Worm (Caenorhabditis elegans): ENCODE data around the gene oac-29.

Gene oac-29

ce11 chrV:8615711-8616110 lies 19.8 kb downstream of the oac-29 start (continued):
- TF ChIP-seq madf-9 (GFP tag; conservative IDR thresholded peaks at IDR 0.05) (no peak), hmg-1.1 (GFP tag; IDR thresholded peaks at IDR 0.05) (0 out of 2 replicates have a peak, but pooled peaks have one; percentile 20), zip-11 (GFP tag; IDR thresholded peaks at IDR 0.05) (no peak), mep-1 (tag; optimal IDR thresholded peaks at IDR 0.05) (peak; percentile 15)

ce11 chrV:8610633-8611404 lies 24.7 kb downstream of the oac-29 start, which contains the start of gene fip-4:
Gene fip-4, minus strand, starts transcription at chrV:8611268.
- TF ChIP-seq spr-3 (GFP tag; optimal IDR thresholded peaks at IDR 0.05), result no peak
- peak; percentile 57 for TF ChIP-seq mxl-3 (GFP tag; optimal IDR thresholded peaks at IDR 0.05)
- peak; percentile 67; the same call in 1 of the 2 replicates for TF ChIP-seq mxl-2 (GFP tag; conservative IDR thresholded peaks at IDR 0.05)
- peak; percentile 62 for TF ChIP-seq dve-1 (tag; optimal IDR thresholded peaks at IDR 0.05; ENCODE audit: insufficient read depth)
- peak; percentile 87 for TF ChIP-seq hlh-30 (tag; optimal IDR thresholded peaks at IDR 0.05; ENCODE audit: insufficient read depth)
- peak; percentile 57; the same call in 1 of the 2 replicates for TF ChIP-seq nhr-41 (GFP tag; IDR thresholded peaks at IDR 0.05)
- peak; percentile 82 for TF ChIP-seq nhr-28 (tag; optimal IDR thresholded peaks at IDR 0.05)
- no peak for TF ChIP-seq daf-16 (GFP tag; optimal IDR thresholded peaks at IDR 0.05)
- TF ChIP-seq daf-16 (tag; optimal IDR thresholded peaks at IDR 0.05), result peak; percentile 78
- TF ChIP-seq aha-1 (tag), result peak; percentile 76
- TF ChIP-seq hmg-1.1 (GFP tag; IDR thresholded peaks at IDR 0.05), result peak; percentile 48
- peak; percentile 76 for TF ChIP-seq ama-1 (optimal IDR thresholded peaks at IDR 0.05)
- TF ChIP-seq nhr-25 (tag; optimal IDR thresholded peaks at IDR 0.05; ENCODE audit: borderline replicate concordance, insufficient read depth), result peak; percentile 69
- TF ChIP-seq T20F7.1 (GFP tag; optimal IDR thresholded peaks at IDR 0.05), result no peak
- TF ChIP-seq cey-2 (tag; optimal IDR thresholded peaks at IDR 0.05; ENCODE audit: borderline replicate concordance, insufficient read depth), result peak; percentile 12
- TF ChIP-seq lir-3 (tag; optimal IDR thresholded peaks at IDR 0.05), result no peak
- peak; percentile 26 for TF ChIP-seq mep-1 (tag; optimal IDR thresholded peaks at IDR 0.05)
- no peak for TF ChIP-seq pha-4 (GFP tag; IDR thresholded peaks at IDR 0.05)
- peak; percentile 92 for TF ChIP-seq pha-4 (tag; optimal IDR thresholded peaks at IDR 0.05)
- TF ChIP-seq hlh-11 (tag; optimal IDR thresholded peaks at IDR 0.05), result peak; percentile 45
- TF ChIP-seq nhr-77 (tag; optimal IDR thresholded peaks at IDR 0.05), result peak; percentile 57
- peak in 1 of 2 experiments; percentile 60 for TF ChIP-seq mdl-1 (tag; optimal IDR thresholded peaks at IDR 0.05)
- TF ChIP-seq lin-29 (GFP tag; IDR thresholded peaks at IDR 0.05), result no peak
- no peak for TF ChIP-seq gei-8 (GFP tag; optimal IDR thresholded peaks at IDR 0.05)
- peak; percentile 60 for TF ChIP-seq dmd-6 (GFP tag; IDR thresholded peaks at IDR 0.05)
- TF ChIP-seq egl-27 (tag; optimal IDR thresholded peaks at IDR 0.05), result no peak
- peak; percentile 11 for TF ChIP-seq pqm-1 (tag; optimal IDR thresholded peaks at IDR 0.05)
- TF ChIP-seq F37D6.2 (tag; optimal IDR thresholded peaks at IDR 0.05), result no peak

- TF ChIP-seq tag-97 (GFP tag; IDR thresholded peaks at IDR 0.05), result no peak
- TF ChIP-seq nhr-237 (tag; optimal IDR thresholded peaks at IDR 0.05), result no peak
- peak; percentile 79 for TF ChIP-seq mxl-3 (GFP tag; optimal IDR thresholded peaks at IDR 0.05)
- no peak for TF ChIP-seq unc-39 (tag; optimal IDR thresholded peaks at IDR 0.05)
- TF ChIP-seq unc-62 (GFP tag; optimal IDR thresholded peaks at IDR 0.05 in 1 of 2), result peak in 1 of 2 experiments; percentile 80
- TF ChIP-seq unc-62 (tag; optimal IDR thresholded peaks at IDR 0.05), result no peak
- no peak for TF ChIP-seq zfp-2 (tag; optimal IDR thresholded peaks at IDR 0.05)
- peak; percentile 96 for TF ChIP-seq hlh-30 (tag; optimal IDR thresholded peaks at IDR 0.05; ENCODE audit: insufficient read depth)
- TF ChIP-seq ceh-82 (tag; optimal IDR thresholded peaks at IDR 0.05), result no peak
- TF ChIP-seq Y75B8A.6 (GFP tag; IDR thresholded peaks at IDR 0.05), result no peak
- TF ChIP-seq nhr-102 (tag; optimal IDR thresholded peaks at IDR 0.05), result no peak
- TF ChIP-seq lim-7 (GFP tag; IDR thresholded peaks at IDR 0.05), result no peak
- TF ChIP-seq ceh-62 (tag; optimal IDR thresholded peaks at IDR 0.05), result no peak
- TF ChIP-seq egl-43 (GFP tag; IDR thresholded peaks at IDR 0.05), result peak; percentile 24; the same call in 1 of the 2 replicates
- TF ChIP-seq lin-15B (tag; optimal IDR thresholded peaks at IDR 0.05), result no peak
- no peak for TF ChIP-seq lin-39 (tag; optimal IDR thresholded peaks at IDR 0.05)
- TF ChIP-seq pha-4 (GFP tag; IDR thresholded peaks at IDR 0.05), result no peak
- TF ChIP-seq pha-4 (tag; optimal IDR thresholded peaks at IDR 0.05), result no peak
- TF ChIP-seq jun-1 (tag; optimal IDR thresholded peaks at IDR 0.05), result no peak
- no peak for TF ChIP-seq ama-1 (optimal IDR thresholded peaks at IDR 0.05)
- no peak for TF ChIP-seq dpl-1 (GFP tag; optimal IDR thresholded peaks at IDR 0.05)
Observed at ce11 chrV:8609776-8610529, 25.5 kb downstream of the oac-29 start.
